Worm (Caenorhabditis elegans): ENCODE measurements around the gene dnj-16.

DNA sequence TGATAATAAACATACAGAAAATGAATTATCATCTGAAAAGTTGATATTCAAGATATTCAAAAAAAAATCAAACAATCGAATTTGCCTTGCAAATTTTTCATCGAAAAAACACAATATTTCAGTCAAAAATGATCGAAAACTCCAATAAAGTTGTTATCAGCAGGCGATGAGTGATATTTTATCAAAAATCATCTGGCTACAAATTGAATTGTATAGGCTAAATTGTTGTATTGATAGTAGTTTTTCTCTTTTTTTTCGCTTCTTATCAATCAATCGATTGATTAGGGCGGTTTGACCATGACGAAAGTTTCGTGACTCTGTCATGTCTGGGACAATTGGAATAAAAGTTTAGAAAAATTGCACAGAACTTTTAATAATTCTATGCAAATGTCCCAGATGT, 49.2 kb downstream of the dnj-16 start:
- TF ChIP-seq ceh-58 (GFP tag; IDR thresholded peaks at IDR 0.05) (no peak), fkh-3 (tag; optimal IDR thresholded peaks at IDR 0.05) (no peak)
